Fruit fly (Drosophila melanogaster) whole organism, embryonic: ENCODE data around the gene CG14135.

Source experiments
- CG10274 ChIP-seq: fragments of 200-800 bp; sonication (Bioruptor generic); optimal IDR thresholded peaks from 3 replicates; lab custom pipeline; 2017; ENCODE audit warnings: missing biosample characterization, mild to moderate bottlenecking, missing genetic modification characterization
- CG10321 ChIP-seq: fragments of 200-800 bp; sonication (Bioruptor generic); IDR thresholded peaks from 2 replicates; pipeline ENCODE4 v1.3.6; 2022; ENCODE audit warnings: missing biosample characterization, missing genetic modification characterization
- CG10565 ChIP-seq: fragments of 200-800 bp; sonication (Bioruptor generic); optimal IDR thresholded peaks from 3 replicates; lab custom pipeline; 2016; ENCODE audit warnings: missing biosample characterization, mild to moderate bottlenecking, missing genetic modification characterization
- CG11247 ChIP-seq: fragments of 200-800 bp; sonication (Bioruptor generic); IDR thresholded peaks from 2 replicates; pipeline ENCODE4 v1.3.6; 2022; ENCODE audit warnings: missing biosample characterization, missing genetic modification characterization
- CG12769 ChIP-seq: fragments of 200-800 bp; sonication (Bioruptor generic); optimal IDR thresholded peaks from 2 replicates; lab custom pipeline; 2019; ENCODE audit warnings: missing biosample characterization, mild to moderate bottlenecking, missing genetic modification characterization, moderate library complexity
- CG13287 ChIP-seq: fragments of 200-800 bp; sonication (Bioruptor generic); IDR thresholded peaks from 2 replicates; pipeline ENCODE4 v1.3.6; 2022; ENCODE audit warnings: missing biosample characterization, missing genetic modification characterization; ENCODE audit not compliant: partially characterized antibody
- CG13894 ChIP-seq: fragments of 200-800 bp; sonication (Bioruptor generic); optimal IDR thresholded peaks from 3 replicates; lab custom pipeline; 2018; ENCODE audit warnings: missing biosample characterization, mild to moderate bottlenecking, missing genetic modification characterization, moderate library complexity
- CG14441 ChIP-seq: fragments of 200-800 bp; sonication (Bioruptor generic); IDR thresholded peaks from 2 replicates; pipeline ENCODE4 v1.3.6; 2022; ENCODE audit warnings: missing biosample characterization, missing genetic modification characterization
- CG15011 ChIP-seq: fragments of 200-800 bp; sonication (Bioruptor generic); optimal IDR thresholded peaks from 3 replicates; lab custom pipeline; 2018; ENCODE audit warnings: missing biosample characterization, mild to moderate bottlenecking, missing genetic modification characterization
- CG15269 ChIP-seq: fragments of 200-800 bp; sonication (Bioruptor generic); optimal IDR thresholded peaks from 2 replicates; lab custom pipeline; 2018; ENCODE audit warnings: missing biosample characterization, mild to moderate bottlenecking, missing genetic modification characterization, moderate library complexity
- CG2712 ChIP-seq: fragments of 200-800 bp; optimal IDR thresholded peaks from 3 replicates; lab custom pipeline; 2019; ENCODE audit warnings: missing biosample characterization, mild to moderate bottlenecking, missing genetic modification characterization, moderate library complexity
- CG3065 ChIP-seq: fragments of 200-800 bp; sonication (Bioruptor generic); optimal IDR thresholded peaks from 2 replicates; lab custom pipeline; 2016; ENCODE audit warnings: missing biosample characterization, missing genetic modification characterization
- CG3995 ChIP-seq: fragments of 200-800 bp; sonication (Bioruptor generic); optimal IDR thresholded peaks from 3 replicates; lab custom pipeline; 2016; ENCODE audit warnings: missing biosample characterization, missing genetic modification characterization
- CG6813 ChIP-seq: fragments of 200-800 bp; sonication (Bioruptor generic); optimal IDR thresholded peaks from 2 replicates; lab custom pipeline; 2017; ENCODE audit warnings: missing biosample characterization, missing genetic modification characterization, mild to moderate bottlenecking, moderate library complexity, missing genetic modification reagents
- CG7357 ChIP-seq: fragments of 200-800 bp; sonication (Bioruptor generic); IDR thresholded peaks from 3 replicates; pipeline ENCODE4 v1.3.6; 2022; ENCODE audit warnings: missing biosample characterization, missing genetic modification characterization
- CG7786 ChIP-seq: fragments of 200-800 bp; sonication (Bioruptor generic); optimal IDR thresholded peaks from 2 replicates; lab custom pipeline; 2016; ENCODE audit warnings: missing biosample characterization, missing genetic modification characterization
- CG7963 ChIP-seq: fragments of 200-800 bp; sonication (Bioruptor generic); IDR thresholded peaks from 3 replicates; pipeline ENCODE4 v1.3.6; 2022; ENCODE audit warnings: missing biosample characterization, missing genetic modification characterization; ENCODE audit not compliant: partially characterized antibody
- D19B ChIP-seq: fragments of 200-800 bp; sonication (Bioruptor generic); optimal IDR thresholded peaks from 2 replicates; lab custom pipeline; 2017; ENCODE audit warnings: missing biosample characterization, mild to moderate bottlenecking, missing genetic modification characterization
- Dbx ChIP-seq: fragments of 200-800 bp; sonication (Bioruptor generic); IDR thresholded peaks from 3 replicates; pipeline ENCODE4 v1.3.6; 2022; ENCODE audit warnings: missing biosample characterization, missing genetic modification characterization
- Deaf1 ChIP-seq: fragments of 200-800 bp; optimal IDR thresholded peaks from 3 replicates; lab custom pipeline; 2019; ENCODE audit warnings: missing biosample characterization, mild to moderate bottlenecking, missing genetic modification characterization, moderate library complexity
- HHEX ChIP-seq: fragments of 200-800 bp; sonication (Bioruptor generic); optimal IDR thresholded peaks from 3 replicates; lab custom pipeline; 2017; ENCODE audit warnings: missing biosample characterization, mild to moderate bottlenecking, missing genetic modification characterization, missing genetic modification reagents
- Hr51 ChIP-seq, 2 experiments: fragments of 200-800 bp; sonication (Bioruptor generic); optimal IDR thresholded peaks; 2 replicates in 1 of 2; 3 replicates in 1 of 2; lab custom pipeline; 2016 to 2018; ENCODE audit warnings: missing biosample characterization in 2 of 2, missing genetic modification characterization in 2 of 2, mild to moderate bottlenecking in 1 of 2, moderate library complexity in 1 of 2
- Jarid2 ChIP-seq: fragments of 200-800 bp; sonication (Bioruptor generic); optimal IDR thresholded peaks from 3 replicates; lab custom pipeline; 2017; ENCODE audit warnings: mild to moderate bottlenecking, missing biosample characterization, missing genetic modification reagents, missing genetic modification characterization
- Myb ChIP-seq: fragments of 200-800 bp; sonication (Bioruptor generic); optimal IDR thresholded peaks from 2 replicates; lab custom pipeline; 2016; ENCODE audit warnings: missing biosample characterization, missing genetic modification characterization
- NFAT ChIP-seq: fragments of 200-800 bp; sonication (Bioruptor generic); IDR thresholded peaks from 2 replicates; pipeline ENCODE4 v1.3.6; 2022; ENCODE audit warnings: missing biosample characterization, missing genetic modification characterization
- Trl ChIP-seq, 3 experiments: fragments of >200 bp in 2 of 3; fragments of 200-800 bp in 1 of 3; sonication (Bioruptor generic) in 1 of 3; optimal IDR thresholded peaks; 2 replicates in 1 of 3; 3 replicates in 2 of 3; lab custom pipeline; 2016 to 2017; ENCODE audit warnings: missing biosample characterization in 1 of 3, missing genetic modification characterization in 1 of 3
- Xbp1 ChIP-seq: fragments of 200-800 bp; sonication (Bioruptor generic); optimal IDR thresholded peaks from 3 replicates; lab custom pipeline; 2016; ENCODE audit warnings: missing biosample characterization, mild to moderate bottlenecking, missing genetic modification characterization
- aop ChIP-seq: fragments of 200-800 bp; sonication (Bioruptor generic); IDR thresholded peaks from 2 replicates; pipeline ENCODE4 v1.3.6; 2022; ENCODE audit warnings: missing biosample characterization, missing genetic modification characterization
- ara ChIP-seq: fragments of 200-800 bp; sonication (Bioruptor generic); IDR thresholded peaks from 2 replicates; pipeline ENCODE4 v1.3.6; 2022; ENCODE audit warnings: missing biosample characterization, missing genetic modification characterization
- br ChIP-seq: fragments of >200 bp; optimal IDR thresholded peaks from 2 replicates; lab custom pipeline; 2017
- cas ChIP-seq: fragments of 200-800 bp; sonication (Bioruptor generic); IDR thresholded peaks from 2 replicates; pipeline ENCODE4 v1.3.6; 2022; ENCODE audit warnings: missing biosample characterization, missing genetic modification characterization
- caup ChIP-seq: fragments of 200-800 bp; sonication (Bioruptor generic); optimal IDR thresholded peaks from 3 replicates; lab custom pipeline; 2017; ENCODE audit warnings: missing biosample characterization, mild to moderate bottlenecking, missing genetic modification characterization, moderate library complexity; ENCODE audit not compliant: severe bottlenecking
- chinmo ChIP-seq: fragments of 200-800 bp; sonication (Bioruptor generic); IDR thresholded peaks from 4 replicates; pipeline ENCODE4 v1.3.6; 2022; ENCODE audit warnings: missing biosample characterization, missing genetic modification characterization; ENCODE audit not compliant: partially characterized antibody
- esg ChIP-seq: fragments of 200-800 bp; sonication (Bioruptor generic); conservative IDR thresholded peaks from 2 replicates; pipeline ENCODE4 v1.3.6; 2022; ENCODE audit warnings: missing biosample characterization, missing genetic modification characterization
- fd102C ChIP-seq: fragments of 200-800 bp; sonication (Bioruptor generic); optimal IDR thresholded peaks from 2 replicates; lab custom pipeline; 2018; ENCODE audit warnings: missing biosample characterization, mild to moderate bottlenecking, missing genetic modification characterization, moderate library complexity
- hbn ChIP-seq: fragments of 200-800 bp; sonication (Bioruptor generic); IDR thresholded peaks from 2 replicates; pipeline ENCODE4 v1.3.6; 2022; ENCODE audit warnings: missing biosample characterization, missing genetic modification characterization; ENCODE audit not compliant: partially characterized antibody
- mld ChIP-seq: fragments of 200-800 bp; sonication (Bioruptor generic); IDR thresholded peaks from 3 replicates; pipeline ENCODE4 v1.3.6; 2022; ENCODE audit warnings: missing biosample characterization, missing genetic modification characterization; ENCODE audit not compliant: partially characterized antibody
- nom ChIP-seq: fragments of 200-800 bp; sonication (Bioruptor generic); optimal IDR thresholded peaks from 2 replicates; lab custom pipeline; 2017; ENCODE audit warnings: missing biosample characterization, missing genetic modification characterization, mild to moderate bottlenecking, moderate library complexity, missing genetic modification reagents
- pb ChIP-seq: fragments of 200-800 bp; sonication (Bioruptor generic); optimal IDR thresholded peaks from 3 replicates; lab custom pipeline; 2016; ENCODE audit warnings: missing biosample characterization, missing genetic modification characterization
- prd ChIP-seq, 3 experiments: fragments of >200 bp in 2 of 3; fragments of 200-800 bp in 1 of 3; sonication (Bioruptor generic) in 1 of 3; optimal IDR thresholded peaks in 2 of 3; IDR thresholded peaks in 1 of 3; 2 replicates in 2 of 3; 3 replicates in 1 of 3; pipeline versions ENCODE4 v1.3.6 to Lab custom; 2017 to 2022; ENCODE audit warnings: missing biosample characterization in 1 of 3, missing genetic modification characterization in 1 of 3
- pum ChIP-seq: fragments of 200-800 bp; sonication (Bioruptor generic); optimal IDR thresholded peaks from 2 replicates; lab custom pipeline; 2016; ENCODE audit warnings: missing biosample characterization, missing genetic modification characterization
- sd ChIP-seq: fragments of 200-800 bp; sonication (Bioruptor generic); optimal IDR thresholded peaks from 3 replicates; lab custom pipeline; 2018; ENCODE audit warnings: missing biosample characterization, mild to moderate bottlenecking, missing genetic modification characterization, moderate library complexity
- slou ChIP-seq: fragments of 200-800 bp; sonication (Bioruptor generic); optimal IDR thresholded peaks from 3 replicates; lab custom pipeline; 2016; ENCODE audit warnings: missing biosample characterization, missing genetic modification characterization
- sob ChIP-seq: fragments of 200-800 bp; sonication (Bioruptor generic); IDR thresholded peaks from 2 replicates; pipeline ENCODE4 v1.3.6; 2022; ENCODE audit warnings: missing biosample characterization, missing genetic modification characterization
- toy ChIP-seq: fragments of 200-800 bp; sonication (Bioruptor generic); IDR thresholded peaks from 2 replicates; pipeline ENCODE4 v1.3.6; 2022; ENCODE audit warnings: missing biosample characterization, missing genetic modification characterization
- tup ChIP-seq: fragments of 200-800 bp; sonication (Bioruptor generic); optimal IDR thresholded peaks from 2 replicates; lab custom pipeline; 2016; ENCODE audit warnings: missing biosample characterization, mild to moderate bottlenecking, missing genetic modification characterization, moderate library complexity
- vnd ChIP-seq: fragments of 200-800 bp; sonication (Bioruptor generic); IDR thresholded peaks from 3 replicates; pipeline ENCODE4 v1.3.6; 2022; ENCODE audit warnings: missing biosample characterization, missing genetic modification characterization; ENCODE audit not compliant: partially characterized antibody
- vvl ChIP-seq: fragments of 200-800 bp; sonication (Bioruptor generic); IDR thresholded peaks from 2 replicates; pipeline ENCODE4 v1.3.6; 2022; ENCODE audit warnings: missing biosample characterization, missing genetic modification characterization
- wek ChIP-seq: fragments of 200-800 bp; sonication (Bioruptor generic); optimal IDR thresholded peaks from 3 replicates; lab custom pipeline; 2018; ENCODE audit warnings: missing biosample characterization, mild to moderate bottlenecking, missing genetic modification characterization, moderate library complexity

Gene CG14135

DNA sequence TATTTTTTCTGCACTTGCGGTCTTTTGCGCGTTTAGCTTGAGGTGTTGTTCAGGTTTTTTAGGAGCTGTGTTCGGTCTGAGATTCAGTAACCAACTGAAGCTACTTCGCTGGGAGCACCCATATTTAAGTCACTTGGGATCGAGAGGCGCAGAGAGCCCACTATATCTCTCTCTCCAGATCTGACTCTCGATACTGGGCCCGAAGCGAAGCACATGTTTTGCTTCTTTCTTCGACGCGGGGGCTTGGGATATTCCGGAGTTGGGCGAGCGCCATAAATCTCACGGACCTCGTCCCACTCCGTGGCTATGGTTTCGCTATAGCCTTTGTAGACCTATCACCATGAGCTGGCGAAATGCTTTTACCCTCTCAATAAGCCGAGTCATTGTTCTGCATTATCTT, 23.8 kb downstream of the CG14135 start, which contains the start of gene CG14132 (continued):
- TF ChIP-seq Hr51 (GFP tag; optimal IDR thresholded peaks at IDR 0.05; lab: Kevin White, UChicago) (no peak), tup (GFP tag; lab: Kevin White, UChicago) (no peak), CG15269 (tag; lab: Kevin White, UChicago) (no peak), CG11247 (GFP tag; lab: Robert Waterston, UW) (no peak), vnd (GFP tag; lab: Robert Waterston, UW) (no peak), Xbp1 (GFP tag; lab: Kevin White, UChicago) (no peak), cas (no peak), CG10565 (GFP tag; lab: Kevin White, UChicago) (no peak), CG10274 (GFP tag; lab: Kevin White, UChicago) (no peak), caup (GFP tag; lab: Kevin White, UChicago) (peak; percentile 2), aop (no peak), CG12769 (tag; lab: Kevin White, UChicago) (peak; percentile 86), CG3065 (GFP tag; lab: Kevin White, UChicago) (no peak), CG7357 (GFP tag; lab: Robert Waterston, UW) (no peak), slou (no peak), CG14441 (GFP tag; lab: Robert Waterston, UW) (no peak), nom (GFP tag; lab: Kevin White, UChicago) (peak; percentile 55), HHEX (GFP tag; lab: Kevin White, UChicago) (no peak), br (no peak), CG3995 (no peak), CG10321 (GFP tag; lab: Robert Waterston, UW) (no peak), D19B (GFP tag; lab: Kevin White, UChicago) (no peak), ara (GFP tag; lab: Robert Waterston, UW) (no peak), hbn (GFP tag; lab: Robert Waterston, UW) (no peak), Dbx (0 out of 3 replicates have a peak, but pooled peaks have one; percentile 20), sob (GFP tag; lab: Robert Waterston, UW) (no peak), Jarid2 (GFP tag; lab: Kevin White, UChicago) (peak; percentile 40), sd (tag; lab: Kevin White, UChicago) (peak; percentile 32), Trl (optimal IDR thresholded peaks at IDR 0.05; lab: Kevin White, UChicago) (peak; percentile 46 to 48), Trl (GFP tag; optimal IDR thresholded peaks at IDR 0.05; lab: Kevin White, UChicago) (no peak), Myb (GFP tag; lab: Kevin White, UChicago) (no peak), pum (GFP tag; lab: Kevin White, UChicago) (no peak), CG7963 (GFP tag; lab: Robert Waterston, UW) (no peak), CG15011 (GFP tag; lab: Kevin White, UChicago) (no peak), toy (GFP tag; lab: Robert Waterston, UW) (no peak), CG13894 (tag; lab: Kevin White, UChicago) (peak; percentile 60), pb (no peak), CG13287 (no peak; the same call in 1 of the 2 replicates), prd (optimal IDR thresholded peaks at IDR 0.05; lab: Kevin White, UChicago) (no peak), prd (GFP tag; IDR thresholded peaks at IDR 0.05; lab: Robert Waterston, UW) (no peak), wek (GFP tag; lab: Kevin White, UChicago) (no peak), CG7786 (GFP tag; lab: Kevin White, UChicago) (no peak), vvl (GFP tag; lab: Robert Waterston, UW) (peak; percentile 48), esg (GFP tag; lab: Robert Waterston, UW) (no peak), Deaf1 (tag; lab: Kevin White, UChicago) (peak; percentile 9), CG2712 (tag; lab: Kevin White, UChicago) (no peak), CG6813 (GFP tag; lab: Kevin White, UChicago) (no peak), mld (GFP tag; lab: Robert Waterston, UW) (no peak), NFAT (GFP tag; lab: Robert Waterston, UW) (0 out of 2 replicates have a peak, but pooled peaks have one; percentile 43), fd102C (GFP tag; lab: Kevin White, UChicago) (no peak), chinmo (GFP tag; lab: Robert Waterston, UW) (0 out of 4 replicates have a peak, but pooled peaks have one; percentile 47)
